Worm (Caenorhabditis elegans): Measurements from ENCODE around the gene C13G5.2.

- TF ChIP-seq attf-4 (tag; optimal IDR thresholded peaks at IDR 0.05) (no peak), pha-4 (GFP tag; IDR thresholded peaks at IDR 0.05) (no peak), pha-4 (tag; optimal IDR thresholded peaks at IDR 0.05) (no peak), ztf-11 (tag; optimal IDR thresholded peaks at IDR 0.05) (no peak), jun-1 (tag; optimal IDR thresholded peaks at IDR 0.05) (no peak), ama-1 (optimal IDR thresholded peaks at IDR 0.05) (no peak), fkh-10 (GFP tag; optimal IDR thresholded peaks at IDR 0.05) (no peak), mep-1 (tag; optimal IDR thresholded peaks at IDR 0.05) (no peak), madf-5 (GFP tag; IDR thresholded peaks at IDR 0.05) (no peak), unc-62 (GFP tag; optimal IDR thresholded peaks at IDR 0.05 in 1 of 2) (no peak), unc-62 (tag; optimal IDR thresholded peaks at IDR 0.05) (no peak), lin-39 (tag; optimal IDR thresholded peaks at IDR 0.05) (no peak), dmd-6 (GFP tag; IDR thresholded peaks at IDR 0.05) (no peak), nhr-237 (tag; optimal IDR thresholded peaks at IDR 0.05) (no peak), lin-13 (GFP tag; optimal IDR thresholded peaks at IDR 0.05) (no peak)
Observed at ce11 chrIII:8621002-8621401, 2.7 kb upstream of the C13G5.2 start.
